Worm (Caenorhabditis elegans) whole organism, mixed stage, embryonic: ENCODE data around the gene E02H4.2.
A peak's percentile ranks its signal among the peaks of the same experiment; 100 is the strongest.

ENCODE experiments used
- M03D4.4 ChIP-seq: sonication (generic microtip); optimal IDR thresholded peaks from 2 replicates; lab custom pipeline; 2017; ENCODE audit warnings: mild to moderate bottlenecking, missing genetic modification characterization, missing compliant biosample characterization
- bed-3 ChIP-seq: fragments of 200-800 bp; sonication (Bioruptor generic); optimal IDR thresholded peaks from 3 replicates; lab custom pipeline; 2018; ENCODE audit warnings: mild to moderate bottlenecking, missing genetic modification characterization, moderate library complexity, missing compliant biosample characterization
- blmp-1 ChIP-seq: fragments of 150-350 bp; optimal IDR thresholded peaks from 2 replicates; lab custom pipeline; 2014; ENCODE audit warnings: missing biosample characterization, missing genetic modification characterization
- ceh-39 ChIP-seq: fragments of 150-350 bp; optimal IDR thresholded peaks from 2 replicates; lab custom pipeline; 2014; ENCODE audit warnings: missing biosample characterization, missing genetic modification characterization
- ceh-43 ChIP-seq: fragments of 200-800 bp; sonication (Bioruptor generic); optimal IDR thresholded peaks from 2 replicates; lab custom pipeline; 2018; ENCODE audit warnings: mild to moderate bottlenecking, missing genetic modification characterization, moderate library complexity, missing compliant biosample characterization
- ceh-83 ChIP-seq: fragments of 200-800 bp; sonication (Bioruptor generic); optimal IDR thresholded peaks from 2 replicates; lab custom pipeline; 2018; ENCODE audit warnings: mild to moderate bottlenecking, missing genetic modification characterization, missing compliant biosample characterization
- ces-1 ChIP-seq: fragments of 150-350 bp; optimal IDR thresholded peaks from 2 replicates; lab custom pipeline; 2014; ENCODE audit warnings: missing biosample characterization, missing genetic modification reagents, missing genetic modification characterization
- cnd-1 ChIP-seq: fragments of 200-800 bp; sonication (Bioruptor generic); optimal IDR thresholded peaks from 2 replicates; lab custom pipeline; 2018; ENCODE audit warnings: mild to moderate bottlenecking, missing genetic modification characterization, missing compliant biosample characterization
- drap-1 ChIP-seq: fragments of 200-800 bp; sonication (Bioruptor generic); optimal IDR thresholded peaks from 3 replicates; lab custom pipeline; 2018; ENCODE audit warnings: mild to moderate bottlenecking, missing genetic modification characterization, missing compliant biosample characterization
- elt-1 ChIP-seq: sonication (generic microtip); optimal IDR thresholded peaks from 2 replicates; lab custom pipeline; 2017; ENCODE audit warnings: missing genetic modification characterization, mild to moderate bottlenecking, missing compliant biosample characterization, antibody characterized with exemption, moderate library complexity, borderline replicate concordance; ENCODE audit not compliant: insufficient read depth
- elt-3 ChIP-seq: fragments of 150-350 bp; optimal IDR thresholded peaks from 2 replicates; lab custom pipeline; 2014; ENCODE audit warnings: missing biosample characterization, missing genetic modification characterization
- flh-1 ChIP-seq: fragments of 200-800 bp; sonication (Bioruptor generic); optimal IDR thresholded peaks from 2 replicates; lab custom pipeline; 2018; ENCODE audit warnings: mild to moderate bottlenecking, missing genetic modification characterization, moderate library complexity, missing compliant biosample characterization
- ham-2 ChIP-seq: fragments of 200-800 bp; sonication (Bioruptor generic); optimal IDR thresholded peaks from 2 replicates; lab custom pipeline; 2018; ENCODE audit warnings: mild to moderate bottlenecking, missing genetic modification characterization, missing compliant biosample characterization
- hlh-1 ChIP-seq: fragments of 150-350 bp; optimal IDR thresholded peaks from 2 replicates; lab custom pipeline; 2014; ENCODE audit warnings: missing biosample characterization, missing genetic modification reagents, missing genetic modification characterization
- lin-13 ChIP-seq: fragments of 150-350 bp; optimal IDR thresholded peaks from 2 replicates; lab custom pipeline; 2014; ENCODE audit warnings: missing biosample characterization, missing genetic modification characterization
- lin-32 ChIP-seq: fragments of 200-800 bp; sonication (Bioruptor generic); optimal IDR thresholded peaks from 2 replicates; lab custom pipeline; 2018; ENCODE audit warnings: mild to moderate bottlenecking, missing genetic modification characterization, missing compliant biosample characterization
- lsy-2 ChIP-seq: fragments of 150-350 bp; optimal IDR thresholded peaks from 2 replicates; lab custom pipeline; 2014; ENCODE audit warnings: missing biosample characterization, missing genetic modification characterization
- mab-5 ChIP-seq: fragments of 150-350 bp; optimal IDR thresholded peaks from 2 replicates; lab custom pipeline; 2014; ENCODE audit warnings: missing biosample characterization, missing genetic modification characterization
- mep-1 ChIP-seq: fragments of 150-350 bp; optimal IDR thresholded peaks from 2 replicates; lab custom pipeline; 2017; ENCODE audit warnings: missing biosample characterization, missing genetic modification reagents, missing genetic modification characterization, inconsistent platforms
- mls-2 ChIP-seq: sonication (generic microtip); optimal IDR thresholded peaks from 2 replicates; lab custom pipeline; 2016; ENCODE audit warnings: mild to moderate bottlenecking, missing genetic modification characterization, moderate library complexity, missing compliant biosample characterization
- nhr-12 ChIP-seq: fragments of 150-350 bp; optimal IDR thresholded peaks from 2 replicates; lab custom pipeline; 2014; ENCODE audit warnings: missing biosample characterization, missing genetic modification characterization
- nhr-2 ChIP-seq: fragments of 150-350 bp; optimal IDR thresholded peaks from 2 replicates; lab custom pipeline; 2014; ENCODE audit warnings: missing biosample characterization, missing genetic modification characterization
- nhr-237 ChIP-seq: fragments of 150-350 bp; optimal IDR thresholded peaks from 2 replicates; lab custom pipeline; 2014; ENCODE audit warnings: missing biosample characterization, missing genetic modification characterization
- nhr-28 ChIP-seq: fragments of 150-350 bp; optimal IDR thresholded peaks from 2 replicates; lab custom pipeline; 2014; ENCODE audit warnings: missing biosample characterization, missing genetic modification characterization
- nhr-76 ChIP-seq: sonication (generic microtip); optimal IDR thresholded peaks from 2 replicates; lab custom pipeline; 2017; ENCODE audit warnings: missing biosample characterization, missing genetic modification characterization
- pha-4 ChIP-seq: fragments of 150-350 bp; optimal IDR thresholded peaks from 2 replicates; lab custom pipeline; 2018; ENCODE audit warnings: missing biosample characterization, missing genetic modification reagents, missing genetic modification characterization
- sem-2 ChIP-seq: fragments of 200-800 bp; sonication (Bioruptor generic); optimal IDR thresholded peaks from 2 replicates; lab custom pipeline; 2018; ENCODE audit warnings: mild to moderate bottlenecking, missing genetic modification characterization, missing compliant biosample characterization
- snpc-4 ChIP-seq: fragments of 150-350 bp; optimal IDR thresholded peaks from 2 replicates; lab custom pipeline; 2014; ENCODE audit warnings: missing biosample characterization, missing genetic modification characterization
- sptf-1 ChIP-seq: sonication (generic microtip); optimal IDR thresholded peaks from 2 replicates; lab custom pipeline; 2017; ENCODE audit warnings: mild to moderate bottlenecking, missing genetic modification characterization, moderate library complexity, missing compliant biosample characterization
- tbx-8 ChIP-seq: fragments of 200-800 bp; sonication (Bioruptor generic); optimal IDR thresholded peaks from 2 replicates; lab custom pipeline; 2018; ENCODE audit warnings: mild to moderate bottlenecking, missing genetic modification characterization, moderate library complexity, missing compliant biosample characterization
- unc-120 ChIP-seq: sonication (generic microtip); optimal IDR thresholded peaks from 2 replicates; lab custom pipeline; 2017; ENCODE audit warnings: missing genetic modification characterization, missing compliant biosample characterization; ENCODE audit not compliant: poor library complexity, severe bottlenecking
- unc-39 ChIP-seq: fragments of 150-350 bp; optimal IDR thresholded peaks from 2 replicates; lab custom pipeline; 2014; ENCODE audit warnings: missing biosample characterization, missing genetic modification characterization
- unc-62 ChIP-seq: fragments of 150-350 bp; optimal IDR thresholded peaks from 2 replicates; lab custom pipeline; 2014; ENCODE audit warnings: missing biosample characterization, missing genetic modification reagents, missing genetic modification characterization
- zip-8 ChIP-seq: fragments of 150-350 bp; optimal IDR thresholded peaks from 2 replicates; lab custom pipeline; 2014; ENCODE audit warnings: missing biosample characterization, missing genetic modification characterization
- ztf-11 ChIP-seq: fragments of 150-350 bp; optimal IDR thresholded peaks from 2 replicates; lab custom pipeline; 2014; ENCODE audit warnings: missing biosample characterization, missing genetic modification characterization

E02H4.2 gene

DNA sequence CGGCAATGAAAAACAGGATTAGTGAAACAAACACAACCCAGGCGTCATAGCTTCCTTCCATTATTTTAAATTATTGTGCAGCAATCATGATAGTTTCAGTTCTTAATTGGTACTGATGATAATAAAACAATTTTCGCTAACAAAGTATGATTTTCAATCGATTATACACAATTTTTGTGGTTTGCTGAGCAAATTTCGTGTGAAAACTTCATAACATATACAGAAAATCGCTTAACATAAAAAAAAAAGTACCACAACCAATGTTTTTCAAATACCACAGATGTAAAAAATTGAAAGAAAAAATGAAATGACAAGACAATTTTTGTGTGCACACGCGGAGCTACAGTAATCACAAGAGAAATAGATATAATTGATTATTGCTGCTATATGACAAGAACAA lies 26.2 kb upstream of the E02H4.2 start, which contains the start of gene gphr-2:
TSS of gene gphr-2 (minus strand) at position 101 of the 400 bp plus-strand sequence.
- TF ChIP-seq sem-2 (GFP tag; lab: Kevin White, UChicago) (no peak), flh-1 (GFP tag; lab: Kevin White, UChicago) (no peak), blmp-1 (no peak), drap-1 (GFP tag; lab: Kevin White, UChicago) (no peak), unc-39 (tag; lab: Kevin White, UChicago) (no peak), ceh-39 (no peak), mab-5 (tag; lab: Kevin White, UChicago) (no peak), cnd-1 (tag; lab: Kevin White, UChicago) (no peak)
- TF ChIP-seq, all 35 proteins: peak for 0

DNA sequence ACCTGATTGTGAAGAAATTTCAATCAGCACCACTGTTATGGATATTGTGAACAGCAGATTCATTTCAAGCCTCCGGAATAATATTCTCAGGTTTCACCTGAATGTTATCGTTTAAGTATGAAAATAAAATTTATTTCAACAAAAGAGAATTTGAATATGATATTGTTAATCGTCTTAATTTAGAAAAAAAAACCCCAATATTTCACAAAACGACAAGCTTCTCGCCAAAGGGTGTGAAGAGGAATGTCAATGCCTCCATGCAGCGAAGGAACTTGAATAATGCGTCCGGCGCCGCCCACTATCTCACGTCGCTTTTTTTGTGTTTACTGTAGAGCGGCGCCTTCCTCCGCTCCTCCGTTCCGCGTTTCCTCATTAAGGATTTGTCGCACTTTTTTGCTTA lies 21.7 kb upstream of the E02H4.2 start, which contains the start of gene C11H1.5:
TSS of gene C11H1.5 (minus strand) at position 101 of the 400 bp plus-strand sequence.
- TF ChIP-seq mab-5 (tag; lab: Kevin White, UChicago) (no peak), zip-8 (tag; lab: Kevin White, UChicago) (no peak), nhr-237 (tag; lab: Kevin White, UChicago) (no peak), elt-3 (tag; lab: Kevin White, UChicago) (no peak), unc-62 (GFP tag; lab: Kevin White, UChicago) (no peak), ceh-83 (GFP tag; lab: Kevin White, UChicago) (no peak), sptf-1 (tag; lab: Kevin White, UChicago) (no peak), mep-1 (no peak), mls-2 (tag; lab: Kevin White, UChicago) (no peak), cnd-1 (tag; lab: Kevin White, UChicago) (no peak), tbx-8 (GFP tag; lab: Kevin White, UChicago) (no peak), nhr-76 (tag; lab: Kevin White, UChicago) (no peak), lin-13 (no peak), ztf-11 (no peak), lsy-2 (tag; lab: Kevin White, UChicago) (no peak), ham-2 (GFP tag; lab: Kevin White, UChicago) (no peak), sem-2 (GFP tag; lab: Kevin White, UChicago) (no peak)

DNA sequence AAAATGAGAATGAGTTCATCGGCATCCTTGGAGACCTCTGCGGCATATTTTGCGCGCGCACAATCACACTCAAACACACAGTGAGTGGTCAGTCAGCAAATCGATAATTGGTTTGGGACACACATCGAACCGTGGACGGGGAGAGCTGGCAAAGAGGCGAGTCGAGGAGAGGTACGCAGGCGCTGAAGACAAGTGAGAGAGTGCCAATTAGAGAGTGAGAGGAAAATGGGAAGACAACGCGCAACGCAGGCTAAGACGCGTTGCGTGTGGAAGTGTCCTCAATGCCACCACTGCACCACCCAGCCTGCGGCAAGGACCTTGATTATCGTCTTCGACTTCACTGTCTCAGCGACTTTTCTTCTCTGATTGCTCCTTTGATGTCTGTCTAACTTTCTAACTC lies 15.8 kb upstream of the E02H4.2 start:
- TF ChIP-seq sem-2 (GFP tag; lab: Kevin White, UChicago) (no peak), ceh-83 (GFP tag; lab: Kevin White, UChicago) (no peak), M03D4.4 (tag; lab: Kevin White, UChicago) (no peak), ceh-39 (peak; percentile 99), lin-32 (GFP tag; lab: Kevin White, UChicago) (no peak), pha-4 (tag; lab: Kevin White, UChicago) (peak; percentile 37), unc-39 (tag; lab: Kevin White, UChicago) (no peak), bed-3 (GFP tag; lab: Kevin White, UChicago) (no peak), snpc-4 (tag; lab: Kevin White, UChicago) (no peak), cnd-1 (tag; lab: Kevin White, UChicago) (peak; percentile 62), nhr-12 (tag; lab: Kevin White, UChicago) (no peak), mls-2 (tag; lab: Kevin White, UChicago) (peak; percentile 81), ces-1 (GFP tag; lab: Kevin White, UChicago) (peak; percentile 76), nhr-76 (tag; lab: Kevin White, UChicago) (no peak), unc-62 (GFP tag; lab: Kevin White, UChicago) (peak; percentile 56), elt-3 (tag; lab: Kevin White, UChicago) (no peak), blmp-1 (no peak), zip-8 (tag; lab: Kevin White, UChicago) (no peak), elt-1 (no peak), flh-1 (GFP tag; lab: Kevin White, UChicago) (no peak), hlh-1 (peak; percentile 57), mab-5 (tag; lab: Kevin White, UChicago) (no peak), lin-13 (peak; percentile 45), ham-2 (GFP tag; lab: Kevin White, UChicago) (peak; percentile 6), sptf-1 (tag; lab: Kevin White, UChicago) (peak; percentile 22), nhr-28 (tag; lab: Kevin White, UChicago) (no peak), unc-120 (tag; lab: Kevin White, UChicago) (peak; percentile 70), ztf-11 (no peak), nhr-237 (tag; lab: Kevin White, UChicago) (peak; percentile 22), tbx-8 (GFP tag; lab: Kevin White, UChicago) (no peak), drap-1 (GFP tag; lab: Kevin White, UChicago) (peak; percentile 67), mep-1 (peak; percentile 38), ceh-43 (GFP tag; lab: Kevin White, UChicago) (peak; percentile 20), nhr-2 (tag; lab: Kevin White, UChicago) (no peak), lsy-2 (tag; lab: Kevin White, UChicago) (peak; percentile 54)
- TF ChIP-seq, all 35 proteins: peak for 16
